Worm (Caenorhabditis elegans) whole organism, L4 larva: ENCODE results near the gene F39G3.4.
A peak's percentile ranks its signal among the peaks of the same experiment; 100 is the strongest.

Experiments used
- aha-1 ChIP-seq: fragments of 150-350 bp; peaks from one replicate; lab custom pipeline; 2014; ENCODE audit warnings: missing biosample characterization, missing genetic modification characterization
- ceh-20 ChIP-seq: fragments of 200-800 bp; sonication (Bioruptor generic); IDR thresholded peaks from 2 replicates; pipeline ENCODE4 v1.3.6; 2022; ENCODE audit warnings: missing genetic modification reagents, missing genetic modification characterization, missing compliant biosample characterization
- ceh-32 ChIP-seq: sonication (generic microtip); optimal IDR thresholded peaks from 2 replicates; lab custom pipeline; 2016; ENCODE audit warnings: mild to moderate bottlenecking, missing genetic modification characterization, missing compliant biosample characterization; ENCODE audit not compliant: poor library complexity
- ctbp-1 ChIP-seq: fragments of 200-800 bp; sonication (Bioruptor generic); IDR thresholded peaks from 2 replicates; pipeline ENCODE4 v1.3.6; 2022; ENCODE audit warnings: missing genetic modification reagents, missing genetic modification characterization, missing compliant biosample characterization
- dmd-6 ChIP-seq: fragments of 200-800 bp; sonication (Bioruptor generic); IDR thresholded peaks from 2 replicates; pipeline ENCODE4 v1.3.6; 2022; ENCODE audit warnings: missing genetic modification reagents, missing genetic modification characterization, missing compliant biosample characterization
- fos-1 ChIP-seq: fragments of 150-350 bp; optimal IDR thresholded peaks from 2 replicates; lab custom pipeline; 2014; ENCODE audit warnings: missing biosample characterization, missing genetic modification characterization
- hlh-11 ChIP-seq: fragments of 200-800 bp; sonication (Bioruptor generic); optimal IDR thresholded peaks from 2 replicates; lab custom pipeline; 2018; ENCODE audit warnings: mild to moderate bottlenecking, missing genetic modification characterization, missing compliant biosample characterization
- nhr-28 ChIP-seq: fragments of 150-350 bp; optimal IDR thresholded peaks from 2 replicates; lab custom pipeline; 2014; ENCODE audit warnings: missing biosample characterization, missing genetic modification characterization
- nhr-41 ChIP-seq: fragments of 200-800 bp; sonication (Bioruptor generic); IDR thresholded peaks from 2 replicates; pipeline ENCODE4 v1.3.6; 2022; ENCODE audit warnings: missing genetic modification reagents, missing genetic modification characterization, missing compliant biosample characterization
- php-3 ChIP-seq: fragments of 200-800 bp; sonication (Bioruptor generic); IDR thresholded peaks from 2 replicates; pipeline ENCODE4 v1.3.6; 2022; ENCODE audit warnings: missing genetic modification reagents, missing genetic modification characterization, missing compliant biosample characterization
- pqm-1 ChIP-seq: sonication (generic microtip); optimal IDR thresholded peaks from 2 replicates; lab custom pipeline; 2017; ENCODE audit warnings: missing biosample characterization, missing genetic modification characterization
- skn-1 ChIP-seq: fragments of 150-350 bp; optimal IDR thresholded peaks from 2 replicates; lab custom pipeline; 2014; ENCODE audit warnings: missing biosample characterization, missing genetic modification characterization
- unc-39 ChIP-seq: sonication (generic microtip); optimal IDR thresholded peaks from 2 replicates; lab custom pipeline; 2017; ENCODE audit warnings: missing biosample characterization, missing genetic modification characterization
- unc-62 ChIP-seq, 3 experiments: fragments of 150-350 bp in 1 of 3; sonication (generic microtip); optimal IDR thresholded peaks in 2 of 3; peaks in 1 of 3; 1 replicate in 1 of 3; 2 replicates in 2 of 3; lab custom pipeline; 2014 to 2017; ENCODE audit warnings: missing biosample characterization in 3 of 3, missing genetic modification characterization in 3 of 3, missing genetic modification reagents in 3 of 3, missing genotype in 1 of 3
- zip-11 ChIP-seq: fragments of 200-800 bp; sonication (Bioruptor generic); IDR thresholded peaks from 2 replicates; pipeline ENCODE4 v1.3.6; 2022; ENCODE audit warnings: missing genetic modification characterization, missing compliant biosample characterization
- zip-2 ChIP-seq: fragments of 150-350 bp; optimal IDR thresholded peaks from 2 replicates; lab custom pipeline; 2014; ENCODE audit warnings: missing biosample characterization, missing genetic modification characterization
- ztf-11 ChIP-seq: fragments of 150-350 bp; optimal IDR thresholded peaks from 2 replicates; lab custom pipeline; 2014; ENCODE audit warnings: missing biosample characterization, missing genetic modification characterization

Gene F39G3.4

DNA sequence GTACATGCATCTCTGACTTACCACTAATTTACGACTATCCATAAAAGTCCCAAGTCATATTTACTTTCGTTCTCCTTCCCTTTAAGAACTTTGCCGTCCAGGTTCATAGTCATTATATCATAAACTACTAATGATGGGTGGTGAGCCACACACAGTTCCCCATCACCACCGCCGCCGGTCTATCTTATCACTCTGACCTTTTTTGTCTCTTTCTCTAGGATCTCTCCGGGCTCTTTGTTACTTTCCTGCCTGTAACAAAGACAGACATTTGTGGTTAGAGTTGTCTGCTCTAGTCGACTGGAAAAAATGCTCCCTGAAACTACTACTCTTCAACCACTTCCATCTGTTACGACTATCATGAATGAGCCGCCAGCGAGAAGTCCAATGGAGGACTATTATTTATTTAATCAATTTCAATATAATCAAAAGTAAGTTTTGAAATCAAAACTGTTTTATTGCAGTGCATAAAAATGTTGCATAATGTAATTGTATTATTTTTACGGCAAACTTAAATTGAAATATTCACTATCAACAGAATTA, 45.9 kb downstream of the F39G3.4 start, which contains the start of gene elt-7:
elt-7 (plus strand) TSS at position 263 of the 540 bp plus-strand sequence.
- TF ChIP-seq nhr-28 (tag; lab: Kevin White, UChicago), result peak; percentile 73
- TF ChIP-seq zip-2 (tag; lab: Kevin White, UChicago), result no peak
- TF ChIP-seq pqm-1, result peak; percentile 81
- TF ChIP-seq fos-1, result no peak
- no peak for TF ChIP-seq ctbp-1 (GFP tag; lab: Robert Waterston, UW)
- peak; percentile 54 for TF ChIP-seq dmd-6 (GFP tag; lab: Robert Waterston, UW)
- peak; percentile 84; the same call in 1 of the 2 replicates for TF ChIP-seq nhr-41
- TF ChIP-seq hlh-11 (tag; lab: Kevin White, UChicago), result peak; percentile 40
- peak; percentile 92 for TF ChIP-seq aha-1
- TF ChIP-seq unc-62 (GFP tag; optimal IDR thresholded peaks at IDR 0.05 in 1 of 2; lab: Kevin White, UChicago), result no peak
- TF ChIP-seq unc-62 (tag; optimal IDR thresholded peaks at IDR 0.05; lab: Kevin White, UChicago), result no peak
- TF ChIP-seq php-3 (GFP tag; lab: Robert Waterston, UW), result 0 out of 2 replicates have a peak, but pooled peaks have one; percentile 11
- TF ChIP-seq ceh-20 (GFP tag; lab: Robert Waterston, UW), result no peak
- no peak for TF ChIP-seq zip-11 (GFP tag; lab: Robert Waterston, UW)

ce11 chrV:4775140-4775539, 50.6 kb downstream of the F39G3.4 start:
- TF ChIP-seq ceh-20 (GFP tag; lab: Robert Waterston, UW) (0 out of 2 replicates have a peak, but pooled peaks have one; percentile 32), unc-62 (GFP tag; optimal IDR thresholded peaks at IDR 0.05 in 1 of 2; lab: Kevin White, UChicago) (peak in 1 of 2 experiments; percentile 68), unc-62 (tag; optimal IDR thresholded peaks at IDR 0.05; lab: Kevin White, UChicago) (no peak), unc-39 (tag; lab: Kevin White, UChicago) (no peak), skn-1 (tag; lab: Kevin White, UChicago) (no peak), pqm-1 (no peak), ceh-32 (tag; lab: Kevin White, UChicago) (no peak), ztf-11 (tag; lab: Kevin White, UChicago) (no peak)
